Worm (Caenorhabditis elegans) whole organism, midembryonic: Measurements from ENCODE around the gene lgc-6.

Source experiments
- T22C8.4 ChIP-seq: fragments of 200-800 bp; sonication (Bioruptor generic); IDR thresholded peaks from 2 replicates; pipeline ENCODE4 v1.3.6; 2022; ENCODE audit warnings: missing genetic modification characterization, missing compliant biosample characterization
- cog-1 ChIP-seq: sonication (generic microtip); optimal IDR thresholded peaks from 2 replicates; lab custom pipeline; 2016; ENCODE audit warnings: missing genetic modification characterization, missing compliant biosample characterization
- flt-1 ChIP-seq: fragments of 200-800 bp; sonication (Bioruptor generic); IDR thresholded peaks from 2 replicates; pipeline ENCODE4 v1.3.6; 2022; ENCODE audit warnings: missing genetic modification characterization, missing compliant biosample characterization
- klf-2 ChIP-seq: fragments of 200-800 bp; sonication (Bioruptor generic); conservative IDR thresholded peaks from 2 replicates; pipeline ENCODE4 v1.3.6; 2022; ENCODE audit warnings: missing genetic modification reagents, missing genetic modification characterization, missing compliant biosample characterization
- med-1 ChIP-seq: sonication (generic microtip); optimal IDR thresholded peaks from 2 replicates; lab custom pipeline; 2017; ENCODE audit warnings: missing genetic modification characterization, mild to moderate bottlenecking, missing compliant biosample characterization, antibody characterized with exemption, missing genetic modification reagents; ENCODE audit not compliant: insufficient read depth
- ref-1 ChIP-seq: fragments of 200-800 bp; sonication (Bioruptor generic); conservative IDR thresholded peaks from 2 replicates; pipeline ENCODE4 v1.3.6; 2022; ENCODE audit warnings: missing genetic modification reagents, missing genetic modification characterization, missing compliant biosample characterization
- tab-1 ChIP-seq: fragments of 200-800 bp; sonication (Bioruptor generic); IDR thresholded peaks from 2 replicates; pipeline ENCODE4 v1.3.6; 2022; ENCODE audit warnings: missing genetic modification characterization, missing compliant biosample characterization
- ztf-23 ChIP-seq: fragments of 200-800 bp; sonication (Bioruptor generic); IDR thresholded peaks from 2 replicates; pipeline ENCODE4 v1.3.6; 2022; ENCODE audit warnings: missing genetic modification reagents, missing genetic modification characterization, missing compliant biosample characterization
- ztf-29 ChIP-seq: fragments of 200-800 bp; sonication (Bioruptor generic); IDR thresholded peaks from 2 replicates; pipeline ENCODE4 v1.3.6; 2022; ENCODE audit warnings: missing genetic modification reagents, missing genetic modification characterization, missing compliant biosample characterization

The lgc-6 gene

ce11 chrIV:8339636-8340035 is at the start of gene lgc-6:
lgc-6 (plus strand) TSS chrIV:8339936.
- TF ChIP-seq tab-1 (no peak), ztf-23 (GFP tag; lab: Robert Waterston, UW) (no peak)

ce11 chrIV:8291232-8291631 is 48.5 kb upstream of the lgc-6 start, which contains the start of gene K07H8.2:
K07H8.2 (plus strand) TSS chrIV:8291532.
- TF ChIP-seq ztf-23 (GFP tag; lab: Robert Waterston, UW) (no peak), med-1 (GFP tag; lab: Kevin White, UChicago) (no peak), flt-1 (GFP tag; lab: Robert Waterston, UW) (no peak), ref-1 (GFP tag; lab: Robert Waterston, UW) (no peak), ztf-29 (GFP tag; lab: Robert Waterston, UW) (no peak), T22C8.4 (no peak), tab-1 (no peak), klf-2 (GFP tag; lab: Robert Waterston, UW) (no peak), cog-1 (tag; lab: Kevin White, UChicago) (no peak)

- TF ChIP-seq T22C8.4 (no peak), med-1 (GFP tag; lab: Kevin White, UChicago) (no peak), tab-1 (no peak), ztf-23 (GFP tag; lab: Robert Waterston, UW) (no peak), ztf-29 (GFP tag; lab: Robert Waterston, UW) (no peak), cog-1 (tag; lab: Kevin White, UChicago) (no peak), ref-1 (GFP tag; lab: Robert Waterston, UW) (no peak), klf-2 (GFP tag; lab: Robert Waterston, UW) (no peak), flt-1 (GFP tag; lab: Robert Waterston, UW) (no peak)
These were observed 45.1 kb upstream of the lgc-6 start, which contains the start of gene tbce-1 for ce11 chrIV:8294650-8295049. tbce-1 (plus strand) TSS chrIV:8294690.

ce11 chrIV:8297192-8297591 is 42.5 kb upstream of the lgc-6 start, which contains the start of gene nprl-3:
nprl-3 (plus strand) TSS chrIV:8297492.
- no peak for TF ChIP-seq klf-2 (GFP tag; lab: Robert Waterston, UW)
- no peak for TF ChIP-seq cog-1 (tag; lab: Kevin White, UChicago)
- no peak for TF ChIP-seq ztf-23 (GFP tag; lab: Robert Waterston, UW)
- TF ChIP-seq ztf-29 (GFP tag; lab: Robert Waterston, UW), result no peak
- no peak for TF ChIP-seq med-1 (GFP tag; lab: Kevin White, UChicago)
- TF ChIP-seq flt-1 (GFP tag; lab: Robert Waterston, UW), result no peak
- no peak for TF ChIP-seq T22C8.4
- TF ChIP-seq ref-1 (GFP tag; lab: Robert Waterston, UW), result no peak
- no peak for TF ChIP-seq tab-1

ce11 chrIV:8299636-8300035 is 40.1 kb upstream of the lgc-6 start, which contains the start of gene F35H10.6:
F35H10.6 (plus strand) TSS chrIV:8299936.
- no peak for TF ChIP-seq med-1 (GFP tag; lab: Kevin White, UChicago)
- TF ChIP-seq tab-1, result no peak

- TF ChIP-seq T22C8.4, result no peak
- TF ChIP-seq cog-1 (tag; lab: Kevin White, UChicago), result no peak
- TF ChIP-seq klf-2 (GFP tag; lab: Robert Waterston, UW), result no peak
- TF ChIP-seq ref-1 (GFP tag; lab: Robert Waterston, UW), result no peak
- no peak for TF ChIP-seq ztf-23 (GFP tag; lab: Robert Waterston, UW)
- no peak for TF ChIP-seq flt-1 (GFP tag; lab: Robert Waterston, UW)
- TF ChIP-seq tab-1, result no peak
- no peak for TF ChIP-seq ztf-29 (GFP tag; lab: Robert Waterston, UW)
- TF ChIP-seq med-1 (GFP tag; lab: Kevin White, UChicago), result no peak
These were observed 39.3 kb upstream of the lgc-6 start, which contains the start of gene F35H10.5 for ce11 chrIV:8300468-8300867. F35H10.5 (plus strand) TSS chrIV:8300768.

ce11 chrIV:8301925-8302324 is 37.8 kb upstream of the lgc-6 start:
- TF ChIP-seq ref-1 (GFP tag; lab: Robert Waterston, UW) (no peak), tab-1 (no peak), T22C8.4 (no peak), ztf-23 (GFP tag; lab: Robert Waterston, UW) (no peak), ztf-29 (GFP tag; lab: Robert Waterston, UW) (no peak), klf-2 (GFP tag; lab: Robert Waterston, UW) (no peak), flt-1 (GFP tag; lab: Robert Waterston, UW) (no peak), med-1 (GFP tag; lab: Kevin White, UChicago) (no peak), cog-1 (tag; lab: Kevin White, UChicago) (no peak)

- TF ChIP-seq ztf-23 (GFP tag; lab: Robert Waterston, UW), result no peak
- TF ChIP-seq cog-1 (tag; lab: Kevin White, UChicago), result no peak
These were observed 37.0 kb upstream of the lgc-6 start for ce11 chrIV:8302648-8303161.

ce11 chrIV:8303668-8304067 is 36.1 kb upstream of the lgc-6 start, which contains the start of gene vha-5:
vha-5 (plus strand) TSS chrIV:8303968.
- TF ChIP-seq ztf-23 (GFP tag; lab: Robert Waterston, UW) (no peak), tab-1 (no peak), med-1 (GFP tag; lab: Kevin White, UChicago) (no peak), cog-1 (tag; lab: Kevin White, UChicago) (no peak), klf-2 (GFP tag; lab: Robert Waterston, UW) (no peak), ztf-29 (GFP tag; lab: Robert Waterston, UW) (no peak), T22C8.4 (no peak), ref-1 (GFP tag; lab: Robert Waterston, UW) (no peak), flt-1 (GFP tag; lab: Robert Waterston, UW) (no peak)

ce11 chrIV:8307408-8307807 is 32.3 kb upstream of the lgc-6 start:
- TF ChIP-seq med-1 (GFP tag; lab: Kevin White, UChicago), result no peak
- no peak for TF ChIP-seq ref-1 (GFP tag; lab: Robert Waterston, UW)
- TF ChIP-seq T22C8.4, result no peak
- TF ChIP-seq cog-1 (tag; lab: Kevin White, UChicago), result no peak
- no peak for TF ChIP-seq ztf-29 (GFP tag; lab: Robert Waterston, UW)
- TF ChIP-seq tab-1, result no peak
- no peak for TF ChIP-seq flt-1 (GFP tag; lab: Robert Waterston, UW)
- no peak for TF ChIP-seq klf-2 (GFP tag; lab: Robert Waterston, UW)
- TF ChIP-seq ztf-23 (GFP tag; lab: Robert Waterston, UW), result no peak
